Worm (Caenorhabditis elegans) whole organism, mixed stage, embryonic: ENCODE data around the gene nas-18.
A peak's percentile ranks its signal among the peaks of the same experiment; 100 is the strongest.

Experiments used
- M03D4.4 ChIP-seq: sonication (generic microtip); optimal IDR thresholded peaks from 2 replicates; lab custom pipeline; 2017; ENCODE audit warnings: mild to moderate bottlenecking, missing genetic modification characterization, missing compliant biosample characterization
- bed-3 ChIP-seq: fragments of 200-800 bp; sonication (Bioruptor generic); optimal IDR thresholded peaks from 3 replicates; lab custom pipeline; 2018; ENCODE audit warnings: mild to moderate bottlenecking, missing genetic modification characterization, moderate library complexity, missing compliant biosample characterization
- blmp-1 ChIP-seq: fragments of 150-350 bp; optimal IDR thresholded peaks from 2 replicates; lab custom pipeline; 2014; ENCODE audit warnings: missing biosample characterization, missing genetic modification characterization
- ceh-39 ChIP-seq: fragments of 150-350 bp; optimal IDR thresholded peaks from 2 replicates; lab custom pipeline; 2014; ENCODE audit warnings: missing biosample characterization, missing genetic modification characterization
- ceh-43 ChIP-seq: fragments of 200-800 bp; sonication (Bioruptor generic); optimal IDR thresholded peaks from 2 replicates; lab custom pipeline; 2018; ENCODE audit warnings: mild to moderate bottlenecking, missing genetic modification characterization, moderate library complexity, missing compliant biosample characterization
- ces-1 ChIP-seq: fragments of 150-350 bp; optimal IDR thresholded peaks from 2 replicates; lab custom pipeline; 2014; ENCODE audit warnings: missing biosample characterization, missing genetic modification reagents, missing genetic modification characterization
- drap-1 ChIP-seq: fragments of 200-800 bp; sonication (Bioruptor generic); optimal IDR thresholded peaks from 3 replicates; lab custom pipeline; 2018; ENCODE audit warnings: mild to moderate bottlenecking, missing genetic modification characterization, missing compliant biosample characterization
- elt-1 ChIP-seq: sonication (generic microtip); optimal IDR thresholded peaks from 2 replicates; lab custom pipeline; 2017; ENCODE audit warnings: missing genetic modification characterization, mild to moderate bottlenecking, missing compliant biosample characterization, antibody characterized with exemption, moderate library complexity, borderline replicate concordance; ENCODE audit not compliant: insufficient read depth
- elt-3 ChIP-seq: fragments of 150-350 bp; optimal IDR thresholded peaks from 2 replicates; lab custom pipeline; 2014; ENCODE audit warnings: missing biosample characterization, missing genetic modification characterization
- flh-1 ChIP-seq: fragments of 200-800 bp; sonication (Bioruptor generic); optimal IDR thresholded peaks from 2 replicates; lab custom pipeline; 2018; ENCODE audit warnings: mild to moderate bottlenecking, missing genetic modification characterization, moderate library complexity, missing compliant biosample characterization
- ham-2 ChIP-seq: fragments of 200-800 bp; sonication (Bioruptor generic); optimal IDR thresholded peaks from 2 replicates; lab custom pipeline; 2018; ENCODE audit warnings: mild to moderate bottlenecking, missing genetic modification characterization, missing compliant biosample characterization
- hlh-1 ChIP-seq: fragments of 150-350 bp; optimal IDR thresholded peaks from 2 replicates; lab custom pipeline; 2014; ENCODE audit warnings: missing biosample characterization, missing genetic modification reagents, missing genetic modification characterization
- lin-13 ChIP-seq: fragments of 150-350 bp; optimal IDR thresholded peaks from 2 replicates; lab custom pipeline; 2014; ENCODE audit warnings: missing biosample characterization, missing genetic modification characterization
- lin-32 ChIP-seq: fragments of 200-800 bp; sonication (Bioruptor generic); optimal IDR thresholded peaks from 2 replicates; lab custom pipeline; 2018; ENCODE audit warnings: mild to moderate bottlenecking, missing genetic modification characterization, missing compliant biosample characterization
- lsy-2 ChIP-seq: fragments of 150-350 bp; optimal IDR thresholded peaks from 2 replicates; lab custom pipeline; 2014; ENCODE audit warnings: missing biosample characterization, missing genetic modification characterization
- mab-5 ChIP-seq: fragments of 150-350 bp; optimal IDR thresholded peaks from 2 replicates; lab custom pipeline; 2014; ENCODE audit warnings: missing biosample characterization, missing genetic modification characterization
- mep-1 ChIP-seq: fragments of 150-350 bp; optimal IDR thresholded peaks from 2 replicates; lab custom pipeline; 2017; ENCODE audit warnings: missing biosample characterization, missing genetic modification reagents, missing genetic modification characterization, inconsistent platforms
- nhr-12 ChIP-seq: fragments of 150-350 bp; optimal IDR thresholded peaks from 2 replicates; lab custom pipeline; 2014; ENCODE audit warnings: missing biosample characterization, missing genetic modification characterization
- nhr-2 ChIP-seq: fragments of 150-350 bp; optimal IDR thresholded peaks from 2 replicates; lab custom pipeline; 2014; ENCODE audit warnings: missing biosample characterization, missing genetic modification characterization
- nhr-237 ChIP-seq: fragments of 150-350 bp; optimal IDR thresholded peaks from 2 replicates; lab custom pipeline; 2014; ENCODE audit warnings: missing biosample characterization, missing genetic modification characterization
- nhr-28 ChIP-seq: fragments of 150-350 bp; optimal IDR thresholded peaks from 2 replicates; lab custom pipeline; 2014; ENCODE audit warnings: missing biosample characterization, missing genetic modification characterization
- nhr-76 ChIP-seq: sonication (generic microtip); optimal IDR thresholded peaks from 2 replicates; lab custom pipeline; 2017; ENCODE audit warnings: missing biosample characterization, missing genetic modification characterization
- pha-4 ChIP-seq: fragments of 150-350 bp; optimal IDR thresholded peaks from 2 replicates; lab custom pipeline; 2018; ENCODE audit warnings: missing biosample characterization, missing genetic modification reagents, missing genetic modification characterization
- sem-2 ChIP-seq: fragments of 200-800 bp; sonication (Bioruptor generic); optimal IDR thresholded peaks from 2 replicates; lab custom pipeline; 2018; ENCODE audit warnings: mild to moderate bottlenecking, missing genetic modification characterization, missing compliant biosample characterization
- snpc-4 ChIP-seq: fragments of 150-350 bp; optimal IDR thresholded peaks from 2 replicates; lab custom pipeline; 2014; ENCODE audit warnings: missing biosample characterization, missing genetic modification characterization
- sptf-1 ChIP-seq: sonication (generic microtip); optimal IDR thresholded peaks from 2 replicates; lab custom pipeline; 2017; ENCODE audit warnings: mild to moderate bottlenecking, missing genetic modification characterization, moderate library complexity, missing compliant biosample characterization
- tbx-8 ChIP-seq: fragments of 200-800 bp; sonication (Bioruptor generic); optimal IDR thresholded peaks from 2 replicates; lab custom pipeline; 2018; ENCODE audit warnings: mild to moderate bottlenecking, missing genetic modification characterization, moderate library complexity, missing compliant biosample characterization
- unc-120 ChIP-seq: sonication (generic microtip); optimal IDR thresholded peaks from 2 replicates; lab custom pipeline; 2017; ENCODE audit warnings: missing genetic modification characterization, missing compliant biosample characterization; ENCODE audit not compliant: poor library complexity, severe bottlenecking
- unc-39 ChIP-seq: fragments of 150-350 bp; optimal IDR thresholded peaks from 2 replicates; lab custom pipeline; 2014; ENCODE audit warnings: missing biosample characterization, missing genetic modification characterization
- unc-62 ChIP-seq: fragments of 150-350 bp; optimal IDR thresholded peaks from 2 replicates; lab custom pipeline; 2014; ENCODE audit warnings: missing biosample characterization, missing genetic modification reagents, missing genetic modification characterization
- zip-8 ChIP-seq: fragments of 150-350 bp; optimal IDR thresholded peaks from 2 replicates; lab custom pipeline; 2014; ENCODE audit warnings: missing biosample characterization, missing genetic modification characterization
- ztf-11 ChIP-seq: fragments of 150-350 bp; optimal IDR thresholded peaks from 2 replicates; lab custom pipeline; 2014; ENCODE audit warnings: missing biosample characterization, missing genetic modification characterization

Gene nas-18

ce11 chrV:11415059-11415458 is 18.8 kb downstream of the nas-18 start, which contains the start of gene deg-3:
Gene deg-3, minus strand, starts transcription at chrV:11415159.
- TF ChIP-seq mab-5 (tag; lab: Kevin White, UChicago): no peak
- TF ChIP-seq nhr-76 (tag; lab: Kevin White, UChicago): no peak
- TF ChIP-seq hlh-1 (tag; lab: Kevin White, UChicago): no peak
- no peak for TF ChIP-seq ceh-43 (GFP tag; lab: Kevin White, UChicago)
- TF ChIP-seq pha-4 (tag; lab: Kevin White, UChicago): no peak
- no peak for TF ChIP-seq ham-2 (GFP tag; lab: Kevin White, UChicago)
- TF ChIP-seq elt-3 (tag; lab: Kevin White, UChicago): no peak
- TF ChIP-seq sptf-1: no peak
- TF ChIP-seq ceh-39 (tag; lab: Kevin White, UChicago): no peak
- TF ChIP-seq sem-2: no peak
- TF ChIP-seq unc-120 (tag; lab: Kevin White, UChicago): no peak
- TF ChIP-seq unc-39: no peak

ce11 chrV:11421605-11422004 is 25.4 kb downstream of the nas-18 start, which contains the start of gene des-2:
Gene des-2, minus strand, starts transcription at chrV:11421705.
- no peak for TF ChIP-seq lin-13 (tag; lab: Kevin White, UChicago)
- TF ChIP-seq nhr-2: no peak
- no peak for TF ChIP-seq ztf-11 (tag; lab: Kevin White, UChicago)
- no peak for TF ChIP-seq lin-32
- no peak for TF ChIP-seq zip-8 (tag; lab: Kevin White, UChicago)
- TF ChIP-seq lsy-2 (tag; lab: Kevin White, UChicago): no peak
- TF ChIP-seq nhr-237 (tag; lab: Kevin White, UChicago): no peak
- no peak for TF ChIP-seq elt-3 (tag; lab: Kevin White, UChicago)
- TF ChIP-seq nhr-12 (tag; lab: Kevin White, UChicago): no peak
- TF ChIP-seq sptf-1: no peak
- no peak for TF ChIP-seq sem-2
- no peak for TF ChIP-seq bed-3 (GFP tag; lab: Kevin White, UChicago)
- no peak for TF ChIP-seq pha-4 (tag; lab: Kevin White, UChicago)

- TF ChIP-seq M03D4.4 (tag; lab: Kevin White, UChicago): no peak
- no peak for TF ChIP-seq zip-8 (tag; lab: Kevin White, UChicago)
- TF ChIP-seq elt-3 (tag; lab: Kevin White, UChicago): no peak
- TF ChIP-seq unc-39: no peak
- TF ChIP-seq ham-2 (GFP tag; lab: Kevin White, UChicago): no peak
- TF ChIP-seq bed-3 (GFP tag; lab: Kevin White, UChicago): no peak
- TF ChIP-seq blmp-1: no peak
- TF ChIP-seq nhr-76 (tag; lab: Kevin White, UChicago): no peak
- no peak for TF ChIP-seq sem-2
- no peak for TF ChIP-seq sptf-1
These were observed 28.3 kb downstream of the nas-18 start, which contains the start of gene T26H10.2 for ce11 chrV:11424565-11424964. Gene T26H10.2, minus strand, starts transcription at chrV:11424665.

DNA sequence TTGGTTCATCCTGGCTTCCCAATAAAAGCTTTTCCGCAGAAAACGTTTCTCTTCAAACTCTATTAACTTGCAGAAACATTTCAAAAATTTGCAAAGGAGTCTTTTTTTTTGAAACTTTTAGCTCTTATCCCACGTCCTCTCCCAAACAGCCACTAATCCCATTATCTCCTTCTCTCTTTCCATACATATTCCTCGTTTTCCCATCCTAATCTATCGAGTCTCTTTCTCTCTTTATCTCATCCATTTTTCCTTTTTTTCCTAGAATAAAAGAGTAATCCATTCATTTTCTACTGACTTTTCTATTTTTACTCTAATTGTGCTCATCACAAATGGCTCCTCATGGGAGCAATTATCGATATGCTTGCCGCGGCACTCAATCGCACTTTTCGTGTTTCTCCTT is 32.5 kb downstream of the nas-18 start:
- TF ChIP-seq nhr-2 (no peak), ces-1 (GFP tag; lab: Kevin White, UChicago) (peak; percentile 87)

- TF ChIP-seq blmp-1 (no peak), M03D4.4 (tag; lab: Kevin White, UChicago) (no peak), unc-62 (GFP tag; lab: Kevin White, UChicago) (no peak), nhr-28 (no peak), tbx-8 (GFP tag; lab: Kevin White, UChicago) (no peak), elt-3 (tag; lab: Kevin White, UChicago) (no peak), mab-5 (tag; lab: Kevin White, UChicago) (no peak), mep-1 (tag; lab: Kevin White, UChicago) (no peak), bed-3 (GFP tag; lab: Kevin White, UChicago) (no peak), nhr-237 (tag; lab: Kevin White, UChicago) (no peak), hlh-1 (tag; lab: Kevin White, UChicago) (no peak), nhr-12 (tag; lab: Kevin White, UChicago) (no peak), zip-8 (tag; lab: Kevin White, UChicago) (no peak)
These were observed 34.6 kb downstream of the nas-18 start for ce11 chrV:11430823-11431222.

DNA sequence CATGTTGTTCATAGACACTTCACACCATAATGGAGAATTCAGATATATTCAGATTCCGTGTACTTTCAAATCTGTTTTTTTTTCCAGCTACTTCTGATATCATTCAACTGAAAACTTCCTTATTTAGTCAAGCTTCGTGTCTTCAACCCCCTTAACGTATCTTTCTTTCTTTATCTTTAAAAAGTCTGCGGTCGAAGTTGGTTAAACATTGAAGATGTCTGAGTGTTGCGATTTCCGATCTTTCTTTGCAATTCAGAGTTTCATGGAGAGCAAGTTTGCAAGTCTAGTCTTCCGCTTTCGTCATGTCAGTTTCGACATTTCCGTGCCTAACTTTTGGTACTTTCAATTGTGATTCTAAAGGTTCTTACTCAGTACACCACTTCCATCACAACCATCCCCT is 39.0 kb downstream of the nas-18 start:
- TF ChIP-seq tbx-8 (GFP tag; lab: Kevin White, UChicago) (no peak), unc-39 (no peak), flh-1 (GFP tag; lab: Kevin White, UChicago) (no peak), drap-1 (GFP tag; lab: Kevin White, UChicago) (no peak), ham-2 (GFP tag; lab: Kevin White, UChicago) (no peak), snpc-4 (tag; lab: Kevin White, UChicago) (no peak), nhr-12 (tag; lab: Kevin White, UChicago) (no peak), sem-2 (no peak), elt-3 (tag; lab: Kevin White, UChicago) (no peak), bed-3 (GFP tag; lab: Kevin White, UChicago) (no peak), M03D4.4 (tag; lab: Kevin White, UChicago) (no peak), nhr-76 (tag; lab: Kevin White, UChicago) (no peak), sptf-1 (no peak), unc-62 (GFP tag; lab: Kevin White, UChicago) (no peak), pha-4 (tag; lab: Kevin White, UChicago) (no peak), elt-1 (tag; lab: Kevin White, UChicago) (no peak), lsy-2 (tag; lab: Kevin White, UChicago) (no peak), nhr-237 (tag; lab: Kevin White, UChicago) (no peak)
- TF ChIP-seq, all 35 proteins: peak for 0
